Fruit fly (Drosophila melanogaster) whole organism, wandering third instar larva: ENCODE results near the gene CheA29a.

Experiments used
- CG32264 ChIP-seq: fragments of 200-800 bp; sonication (Bioruptor generic); optimal IDR thresholded peaks from 2 replicates; lab custom pipeline; 2016; ENCODE audit warnings: missing biosample characterization, missing genetic modification characterization
- Dfd ChIP-seq: fragments of >200 bp; optimal IDR thresholded peaks from 2 replicates; lab custom pipeline; 2017; ENCODE audit warnings: missing biosample characterization, missing genetic modification characterization
- Dif ChIP-seq: fragments of 200-275, 200-300 bp; sonication (Bioruptor generic); optimal IDR thresholded peaks from 2 replicates; lab custom pipeline; 2018; ENCODE audit warnings: missing biosample characterization, missing genetic modification characterization; ENCODE audit not compliant: partially characterized antibody
- HLH106 ChIP-seq: fragments of 200-800 bp; optimal IDR thresholded peaks from 3 replicates; lab custom pipeline; 2019; ENCODE audit warnings: missing biosample characterization, mild to moderate bottlenecking, missing genetic modification characterization, moderate library complexity
- OdsH ChIP-seq: fragments of 200-800 bp; sonication (Bioruptor generic); optimal IDR thresholded peaks from 2 replicates; lab custom pipeline; 2016; ENCODE audit warnings: missing biosample characterization, mild to moderate bottlenecking, missing genetic modification characterization
- dl ChIP-seq, 2 experiments: fragments of 175-275, 200-275 bp in 1 of 2; fragments of 200-275 bp in 1 of 2; sonication (Bioruptor generic); optimal IDR thresholded peaks; lab custom pipeline; 2018; ENCODE audit warnings: mild to moderate bottlenecking in 2 of 2, missing biosample characterization in 2 of 2, missing genetic modification characterization in 2 of 2, moderate library complexity in 2 of 2; ENCODE audit not compliant: partially characterized antibody in 2 of 2, insufficient read depth in 1 of 2
- foxo ChIP-seq, 2 experiments: fragments of 200-800 bp; sonication (Bioruptor generic); optimal IDR thresholded peaks; 2 replicates in 1 of 2; 3 replicates in 1 of 2; lab custom pipeline; 2016 to 2017; ENCODE audit warnings: missing biosample characterization in 2 of 2, missing genetic modification characterization in 2 of 2
- pan ChIP-seq: fragments of >200 bp; optimal IDR thresholded peaks from 2 replicates; lab custom pipeline; 2017
- psq ChIP-seq: fragments of 200-800 bp; sonication (Bioruptor generic); optimal IDR thresholded peaks from 3 replicates; lab custom pipeline; 2017; ENCODE audit warnings: missing biosample characterization, mild to moderate bottlenecking, missing genetic modification characterization, moderate library complexity
- usp ChIP-seq: fragments of >200 bp; optimal IDR thresholded peaks from 2 replicates; lab custom pipeline; 2017; ENCODE audit warnings: missing biosample characterization, missing genetic modification characterization

dm6 chr2L:8490439-8490838, 13.3 kb downstream of the CheA29a start, which contains the start of gene CG43400:
- TF ChIP-seq psq (GFP tag; lab: Kevin White, UChicago) (no peak), HLH106 (no peak), Dfd (no peak), OdsH (no peak), dl (GFP tag; optimal IDR thresholded peaks at IDR 0.05; lab: Kevin White, UChicago; ENCODE audit: insufficient read depth in 1 of 2, partially characterized antibody in 2 of 2) (no peak), Dif (GFP tag; lab: Kevin White, UChicago) (no peak), usp (GFP tag; lab: Kevin White, UChicago) (no peak), pan (no peak), CG32264 (GFP tag; lab: Kevin White, UChicago) (no peak), foxo (GFP tag; optimal IDR thresholded peaks at IDR 0.05; lab: Kevin White, UChicago) (no peak)
